Worm (Caenorhabditis elegans): ENCODE results near the gene Y11D7A.3.

ce11 chrIV:9264513-9264912 is 31.6 kb downstream of the Y11D7A.3 start:
- TF ChIP-seq aly-2 (tag; optimal IDR thresholded peaks at IDR 0.05) (no peak), nhr-77 (tag; optimal IDR thresholded peaks at IDR 0.05) (no peak)

Measured in whole organism, L4 larva.